Worm (Caenorhabditis elegans) whole organism, L3 larva: ENCODE results near the gene T26A8.4.
A peak's percentile ranks its signal among the peaks of the same experiment; 100 is the strongest.

Source experiments
- R02D3.7 ChIP-seq: fragments of 150-350 bp; optimal IDR thresholded peaks from 2 replicates; lab custom pipeline; 2014; ENCODE audit warnings: missing biosample characterization, missing genetic modification characterization
- ZK546.5 ChIP-seq: sonication (generic microtip); optimal IDR thresholded peaks from 2 replicates; lab custom pipeline; 2017; ENCODE audit warnings: missing biosample characterization, missing genetic modification characterization
- ama-1 ChIP-seq: fragments of 150-350 bp; optimal IDR thresholded peaks from 2 replicates; lab custom pipeline; 2018
- ceh-16 ChIP-seq: sonication (generic microtip); optimal IDR thresholded peaks from 2 replicates; lab custom pipeline; 2017; ENCODE audit warnings: missing biosample characterization, missing genetic modification characterization
- ceh-28 ChIP-seq: fragments of 150-350 bp; optimal IDR thresholded peaks from 2 replicates; lab custom pipeline; 2014; ENCODE audit warnings: missing biosample characterization, missing genetic modification reagents, missing genetic modification characterization
- ceh-82 ChIP-seq: fragments of 150-350 bp; optimal IDR thresholded peaks from 2 replicates; lab custom pipeline; 2014; ENCODE audit warnings: missing biosample characterization, missing genetic modification characterization
- ceh-9 ChIP-seq: sonication (generic microtip); optimal IDR thresholded peaks from 2 replicates; lab custom pipeline; 2018; ENCODE audit warnings: missing biosample characterization, missing genetic modification characterization
- daf-12 ChIP-seq: fragments of 150-350 bp; optimal IDR thresholded peaks from 2 replicates; lab custom pipeline; 2014; ENCODE audit warnings: missing biosample characterization, missing genetic modification reagents, missing genetic modification characterization
- egl-5 ChIP-seq: fragments of 150-350 bp; optimal IDR thresholded peaks from 2 replicates; lab custom pipeline; 2017; ENCODE audit warnings: missing biosample characterization, missing genetic modification reagents, missing genetic modification characterization, inconsistent platforms
- elt-1 ChIP-seq: fragments of 150-350 bp; optimal IDR thresholded peaks from 2 replicates; lab custom pipeline; 2014; ENCODE audit warnings: missing biosample characterization, missing genetic modification characterization
- elt-2 ChIP-seq: sonication (generic microtip); optimal IDR thresholded peaks from 2 replicates; lab custom pipeline; 2016; ENCODE audit warnings: missing genetic modification reagents, mild to moderate bottlenecking, missing genetic modification characterization, missing compliant biosample characterization
- elt-3 ChIP-seq, 3 experiments: fragments of 150-350 bp in 1 of 3; sonication (generic microtip) in 2 of 3; optimal IDR thresholded peaks; 2 replicates in 2 of 3; 4 replicates in 1 of 3; lab custom pipeline; 2014 to 2017; ENCODE audit warnings: missing biosample characterization in 3 of 3, missing genetic modification characterization in 3 of 3
- eor-1 ChIP-seq, 2 experiments: fragments of 150-350 bp; optimal IDR thresholded peaks; 2 replicates each; lab custom pipeline; 2014 to 2018; ENCODE audit warnings: missing biosample characterization in 2 of 2, missing genetic modification characterization in 2 of 2
- fkh-10 ChIP-seq: sonication (generic microtip); optimal IDR thresholded peaks from 2 replicates; lab custom pipeline; 2017; ENCODE audit warnings: missing biosample characterization, missing genetic modification reagents, missing genetic modification characterization
- fos-1 ChIP-seq: fragments of 150-350 bp; optimal IDR thresholded peaks from 2 replicates; lab custom pipeline; 2014; ENCODE audit warnings: missing biosample characterization, missing genetic modification characterization
- lin-15B ChIP-seq: fragments of 150-350 bp; optimal IDR thresholded peaks from 2 replicates; lab custom pipeline; 2014; ENCODE audit warnings: missing biosample characterization, missing genetic modification characterization
- lin-39 ChIP-seq: fragments of 150-350 bp; optimal IDR thresholded peaks from 2 replicates; lab custom pipeline; 2018; ENCODE audit warnings: missing biosample characterization, missing genetic modification reagents, missing genetic modification characterization
- lsy-12 ChIP-seq: sonication (generic microtip); optimal IDR thresholded peaks from 2 replicates; lab custom pipeline; 2016; ENCODE audit warnings: mild to moderate bottlenecking, missing genetic modification characterization, missing compliant biosample characterization
- mdl-1 ChIP-seq: fragments of 150-350 bp; optimal IDR thresholded peaks from 2 replicates; lab custom pipeline; 2014; ENCODE audit warnings: missing biosample characterization, missing genetic modification characterization
- mml-1 ChIP-seq: fragments of 150-350 bp; sonication (generic microtip); optimal IDR thresholded peaks from 3 replicates; lab custom pipeline; 2014; ENCODE audit warnings: missing biosample characterization, missing genetic modification characterization
- nfya-1 ChIP-seq: sonication (generic microtip); optimal IDR thresholded peaks from 2 replicates; lab custom pipeline; 2017; ENCODE audit warnings: missing genetic modification characterization, mild to moderate bottlenecking, missing compliant biosample characterization, antibody characterized with exemption, moderate library complexity; ENCODE audit not compliant: insufficient read depth
- nhr-12 ChIP-seq: fragments of 150-350 bp; optimal IDR thresholded peaks from 2 replicates; lab custom pipeline; 2014; ENCODE audit warnings: missing biosample characterization, missing genetic modification characterization
- nhr-23 ChIP-seq: fragments of 150-350 bp; optimal IDR thresholded peaks from 2 replicates; lab custom pipeline; 2014; ENCODE audit warnings: missing biosample characterization, missing genetic modification reagents, missing genetic modification characterization
- nhr-237 ChIP-seq: fragments of 150-350 bp; optimal IDR thresholded peaks from 2 replicates; lab custom pipeline; 2014; ENCODE audit warnings: missing biosample characterization, missing genetic modification characterization
- nhr-28 ChIP-seq: fragments of 150-350 bp; optimal IDR thresholded peaks from 2 replicates; lab custom pipeline; 2014; ENCODE audit warnings: missing biosample characterization, missing genetic modification characterization
- nhr-43 ChIP-seq: sonication (generic microtip); optimal IDR thresholded peaks from 2 replicates; lab custom pipeline; 2016; ENCODE audit warnings: mild to moderate bottlenecking, missing genetic modification characterization, missing compliant biosample characterization; ENCODE audit not compliant: poor library complexity, severe bottlenecking
- nhr-67 ChIP-seq: fragments of 150-350 bp; optimal IDR thresholded peaks from 2 replicates; lab custom pipeline; 2014; ENCODE audit warnings: missing biosample characterization, missing genetic modification characterization
- nhr-76 ChIP-seq: fragments of 150-350 bp; sonication (generic microtip); optimal IDR thresholded peaks from 5 replicates; lab custom pipeline; 2014; ENCODE audit warnings: missing biosample characterization, missing genetic modification characterization
- nhr-77 ChIP-seq: fragments of 150-350 bp; optimal IDR thresholded peaks from 2 replicates; lab custom pipeline; 2014; ENCODE audit warnings: missing biosample characterization, missing genetic modification characterization
- pqm-1 ChIP-seq: fragments of 150-350 bp; optimal IDR thresholded peaks from 2 replicates; lab custom pipeline; 2017; ENCODE audit warnings: missing biosample characterization, missing genetic modification characterization, inconsistent platforms
- sea-2 ChIP-seq: fragments of 150-350 bp; sonication (generic microtip); optimal IDR thresholded peaks from 4 replicates; lab custom pipeline; 2014; ENCODE audit warnings: missing biosample characterization, missing genetic modification reagents, missing genetic modification characterization
- skn-1 ChIP-seq: fragments of 150-350 bp; optimal IDR thresholded peaks from 2 replicates; lab custom pipeline; 2014; ENCODE audit warnings: missing biosample characterization, missing genetic modification characterization
- snpc-4 ChIP-seq: fragments of 150-350 bp; optimal IDR thresholded peaks from 2 replicates; lab custom pipeline; 2014; ENCODE audit warnings: missing biosample characterization, missing genetic modification characterization
- tbx-2 ChIP-seq: sonication (generic microtip); optimal IDR thresholded peaks from 2 replicates; lab custom pipeline; 2016; ENCODE audit warnings: mild to moderate bottlenecking, missing genetic modification characterization, missing compliant biosample characterization
- unc-39 ChIP-seq: sonication (generic microtip); optimal IDR thresholded peaks from 4 replicates; lab custom pipeline; 2017; ENCODE audit warnings: missing biosample characterization, missing genetic modification characterization
- zag-1 ChIP-seq: fragments of 150-350 bp; optimal IDR thresholded peaks from 2 replicates; lab custom pipeline; 2014; ENCODE audit warnings: missing biosample characterization, missing genetic modification characterization
- ztf-11 ChIP-seq: fragments of 150-350 bp; optimal IDR thresholded peaks from 2 replicates; lab custom pipeline; 2014; ENCODE audit warnings: missing biosample characterization, missing genetic modification characterization
- ztf-4 ChIP-seq: fragments of 150-350 bp; optimal IDR thresholded peaks from 2 replicates; lab custom pipeline; 2014; ENCODE audit warnings: missing biosample characterization, missing genetic modification characterization

The T26A8.4 gene

ce11 chrIV:8476880-8477279 lies 44.2 kb upstream of the T26A8.4 start, which contains the start of gene spp-10:
Gene spp-10, plus strand, starts transcription at chrIV:8477180.
- no peak for TF ChIP-seq fos-1 (tag; lab: Kevin White, UChicago)
- no peak for TF ChIP-seq lsy-12 (tag; lab: Kevin White, UChicago)
- TF ChIP-seq nhr-12 (tag; lab: Kevin White, UChicago) = no peak
- TF ChIP-seq tbx-2 (tag; lab: Kevin White, UChicago) = no peak
- TF ChIP-seq ama-1 (lab: Kevin White, UChicago) = no peak
- no peak for TF ChIP-seq skn-1 (tag; lab: Kevin White, UChicago)
- TF ChIP-seq eor-1 (tag; optimal IDR thresholded peaks at IDR 0.05; lab: Kevin White, UChicago) = no peak
- no peak for TF ChIP-seq ceh-16
- no peak for TF ChIP-seq unc-39 (tag; lab: Kevin White, UChicago)
- no peak for TF ChIP-seq elt-1 (tag; lab: Kevin White, UChicago)
- no peak for TF ChIP-seq elt-3 (tag; optimal IDR thresholded peaks at IDR 0.05; lab: Kevin White, UChicago)
- TF ChIP-seq lin-39 (tag; lab: Kevin White, UChicago) = no peak

ce11 chrIV:8476166-8476565 lies 43.5 kb upstream of the T26A8.4 start:
- no peak for TF ChIP-seq tbx-2 (tag; lab: Kevin White, UChicago)
- TF ChIP-seq mml-1 = no peak
- TF ChIP-seq nhr-77 (tag; lab: Kevin White, UChicago) = no peak
- no peak for TF ChIP-seq eor-1 (tag; optimal IDR thresholded peaks at IDR 0.05; lab: Kevin White, UChicago)
- no peak for TF ChIP-seq nhr-12 (tag; lab: Kevin White, UChicago)
- TF ChIP-seq R02D3.7 = no peak

- no peak for TF ChIP-seq egl-5 (tag; lab: Kevin White, UChicago)
- no peak for TF ChIP-seq ceh-82
- peak; percentile 63 for TF ChIP-seq pqm-1 (tag; lab: Kevin White, UChicago)
- TF ChIP-seq elt-2 (tag; lab: Kevin White, UChicago) = peak; percentile 82
- no peak for TF ChIP-seq tbx-2 (tag; lab: Kevin White, UChicago)
- no peak for TF ChIP-seq lsy-12 (tag; lab: Kevin White, UChicago)
- TF ChIP-seq eor-1 (tag; optimal IDR thresholded peaks at IDR 0.05; lab: Kevin White, UChicago) = no peak
- no peak for TF ChIP-seq daf-12 (tag; lab: Kevin White, UChicago)
- no peak for TF ChIP-seq nhr-43
- TF ChIP-seq fkh-10 (GFP tag; lab: Kevin White, UChicago) = no peak
- TF ChIP-seq mml-1 = no peak
- TF ChIP-seq elt-3 (tag; optimal IDR thresholded peaks at IDR 0.05; lab: Kevin White, UChicago) = no peak
- TF ChIP-seq snpc-4 = peak; percentile 22
- TF ChIP-seq zag-1 (tag; lab: Kevin White, UChicago) = no peak
- no peak for TF ChIP-seq nhr-67
- no peak for TF ChIP-seq ceh-16
- no peak for TF ChIP-seq sea-2
- TF ChIP-seq ZK546.5 (tag; lab: Kevin White, UChicago) = no peak
Measured at ce11 chrIV:8475030-8475679, 42.5 kb upstream of the T26A8.4 start.

- TF ChIP-seq nhr-23 (no peak), lin-15B (no peak), elt-3 (tag; optimal IDR thresholded peaks at IDR 0.05; lab: Kevin White, UChicago) (no peak), ceh-9 (tag; lab: Kevin White, UChicago) (no peak), ceh-16 (no peak), lin-39 (tag; lab: Kevin White, UChicago) (no peak), nhr-237 (tag; lab: Kevin White, UChicago) (no peak)
- TF ChIP-seq, all 47 proteins: peak for 0
Measured at ce11 chrIV:8473756-8474155, 41.1 kb upstream of the T26A8.4 start, which contains the start of gene C28C12.11. Gene C28C12.11, plus strand, starts transcription at chrIV:8474056.

ce11 chrIV:8472493-8472892 lies 39.8 kb upstream of the T26A8.4 start, which contains the start of gene oat-1:
Gene oat-1, minus strand, starts transcription at chrIV:8472593.
- no peak for TF ChIP-seq nhr-28
- TF ChIP-seq zag-1 (tag; lab: Kevin White, UChicago) = no peak
- no peak for TF ChIP-seq ceh-28 (tag; lab: Kevin White, UChicago)
- no peak for TF ChIP-seq pqm-1 (tag; lab: Kevin White, UChicago)
- no peak for TF ChIP-seq nhr-12 (tag; lab: Kevin White, UChicago)
- no peak for TF ChIP-seq ztf-4
- TF ChIP-seq fkh-10 (GFP tag; lab: Kevin White, UChicago) = no peak
- no peak for TF ChIP-seq unc-39 (tag; lab: Kevin White, UChicago)
- TF ChIP-seq R02D3.7 = no peak
- TF ChIP-seq nhr-76 (tag; lab: Kevin White, UChicago) = no peak
- no peak for TF ChIP-seq ztf-11 (tag; lab: Kevin White, UChicago)
- no peak for TF ChIP-seq mdl-1
- TF ChIP-seq ama-1 (lab: Kevin White, UChicago) = no peak
- no peak for TF ChIP-seq ceh-9 (tag; lab: Kevin White, UChicago)
- TF ChIP-seq nfya-1 (tag; lab: Kevin White, UChicago) = no peak
- TF ChIP-seq, all 47 proteins: peak for 0
